Fruit fly (Drosophila melanogaster): ENCODE results near the gene CG15046.

CG15046 gene

DNA sequence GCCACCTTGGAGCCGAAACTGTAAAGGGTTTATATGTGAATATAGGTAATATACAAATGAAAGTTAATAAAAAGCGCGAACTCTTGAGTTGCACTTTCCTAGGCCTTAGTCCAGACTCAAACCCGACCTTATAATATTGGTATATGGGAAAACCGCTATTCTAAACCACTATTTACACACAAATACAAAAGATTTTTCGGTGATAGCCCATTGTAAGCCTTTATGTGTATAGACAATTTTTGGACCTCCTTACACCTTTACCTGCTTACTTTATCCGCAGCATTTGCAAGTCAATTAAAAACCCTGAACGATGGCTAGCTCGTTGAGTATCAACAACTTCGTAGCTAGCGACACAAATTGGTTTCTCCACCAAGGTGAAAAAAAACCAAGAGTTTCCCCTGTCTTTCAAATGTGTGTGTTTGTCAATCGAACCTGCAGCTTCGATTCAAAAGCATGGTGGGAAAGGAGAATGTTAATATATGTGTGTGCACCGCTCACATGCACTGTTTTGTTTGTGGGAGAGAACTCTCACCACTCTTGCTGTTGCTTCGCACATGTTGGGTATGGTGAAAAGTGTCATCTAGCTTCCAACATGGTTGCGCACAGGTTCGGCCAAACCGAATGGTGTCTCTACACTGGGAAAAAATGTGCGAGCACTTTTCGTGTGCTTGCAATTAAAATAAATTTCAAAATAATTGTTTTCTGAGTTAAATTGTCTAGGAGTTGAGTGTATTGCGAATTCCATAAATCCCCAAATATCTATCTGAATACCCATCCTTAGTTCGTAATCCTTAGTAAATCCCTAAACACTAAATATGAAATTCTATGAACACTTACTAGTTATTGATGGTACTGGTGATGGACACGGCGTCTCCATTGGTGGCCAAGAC lies 17.5 kb upstream of the CG15046 start:
- TF ChIP-seq Eip78C (GFP tag) (peak; percentile 95), Ets96B (tag; optimal IDR thresholded peaks at IDR 0.05) (peak; percentile 57), CG8319 (GFP tag; optimal IDR thresholded peaks at IDR 0.05) (peak; percentile 52), Sox14 (GFP tag; optimal IDR thresholded peaks at IDR 0.05) (peak; percentile 64), CG6163 (GFP tag; IDR thresholded peaks at IDR 0.05) (peak; percentile 91), CG15336 (GFP tag; IDR thresholded peaks at IDR 0.05) (peak; percentile 90), CG16779 (tag; optimal IDR thresholded peaks at IDR 0.05) (peak; percentile 45), fkh (GFP tag; optimal IDR thresholded peaks at IDR 0.05) (peak; percentile 31), CG6792 (GFP tag; optimal IDR thresholded peaks at IDR 0.05) (peak; percentile 61), vri (GFP tag; optimal IDR thresholded peaks at IDR 0.05) (peak; percentile 54), salr (GFP tag; optimal IDR thresholded peaks at IDR 0.05) (peak; percentile 3 to 60), Eip93F (GFP tag; optimal IDR thresholded peaks at IDR 0.05) (peak; percentile 11), CG31627 (GFP tag; optimal IDR thresholded peaks at IDR 0.05) (peak; percentile 55), Hr38 (GFP tag; optimal IDR thresholded peaks at IDR 0.05) (no peak), Sox15 (GFP tag; optimal IDR thresholded peaks at IDR 0.05) (peak; percentile 22), CG6808 (GFP tag; optimal IDR thresholded peaks at IDR 0.05) (peak; percentile 49), CG1621 (tag; optimal IDR thresholded peaks at IDR 0.05) (peak; percentile 56), CG6854 (GFP tag; optimal IDR thresholded peaks at IDR 0.05) (no peak), OdsH (GFP tag; optimal IDR thresholded peaks at IDR 0.05) (peak; percentile 71), CG11902 (GFP tag; optimal IDR thresholded peaks at IDR 0.05) (peak; percentile 52), Smox (GFP tag; optimal IDR thresholded peaks at IDR 0.05) (peak; percentile 67), CG7368 (GFP tag; optimal IDR thresholded peaks at IDR 0.05) (peak; percentile 69), CG32006 (GFP tag; optimal IDR thresholded peaks at IDR 0.05) (peak; percentile 70), spab (GFP tag; optimal IDR thresholded peaks at IDR 0.05) (peak; percentile 52), cyc (GFP tag; optimal IDR thresholded peaks at IDR 0.05) (peak; percentile 69), Hr39 (GFP tag; optimal IDR thresholded peaks at IDR 0.05) (peak; percentile 59), lz (GFP tag; optimal IDR thresholded peaks at IDR 0.05) (peak; percentile 71), Eip75B (GFP tag; optimal IDR thresholded peaks at IDR 0.05) (peak; percentile 70), Lpt (GFP tag; optimal IDR thresholded peaks at IDR 0.05) (peak; percentile 27), CG8119 (GFP tag; IDR thresholded peaks at IDR 0.05) (peak; percentile 84), CG11762 (GFP tag; optimal IDR thresholded peaks at IDR 0.05; ENCODE audit: insufficient read depth) (peak; percentile 67), CG3919 (GFP tag; optimal IDR thresholded peaks at IDR 0.05) (peak; percentile 82), Hr4 (GFP tag; optimal IDR thresholded peaks at IDR 0.05) (peak; percentile 67), esn (GFP tag; optimal IDR thresholded peaks at IDR 0.05) (peak; percentile 72), fd85E (GFP tag; optimal IDR thresholded peaks at IDR 0.05) (peak; percentile 24), CG8632 (GFP tag; optimal IDR thresholded peaks at IDR 0.05) (peak; percentile 61), dsx (GFP tag; optimal IDR thresholded peaks at IDR 0.05; ENCODE audit: poor library complexity, severe bottlenecking) (peak; percentile 47), Met (GFP tag; optimal IDR thresholded peaks at IDR 0.05) (peak; percentile 83), CG9139 (GFP tag; optimal IDR thresholded peaks at IDR 0.05) (no peak), CG11294 (GFP tag; IDR thresholded peaks at IDR 0.05) (peak; percentile 56; the same call in 1 of the 2 replicates), dac (GFP tag; optimal IDR thresholded peaks at IDR 0.05) (peak; percentile 66), CG3032 (tag; optimal IDR thresholded peaks at IDR 0.05) (peak; percentile 42), CG6276 (GFP tag; optimal IDR thresholded peaks at IDR 0.05) (peak; percentile 80), CG10669 (GFP tag; optimal IDR thresholded peaks at IDR 0.05) (peak; percentile 73), eg (GFP tag; IDR thresholded peaks at IDR 0.05) (peak; percentile 90), CG10631 (GFP tag; optimal IDR thresholded peaks at IDR 0.05) (peak; percentile 72), fd59A (GFP tag; optimal IDR thresholded peaks at IDR 0.05) (peak; percentile 41), achi (GFP tag; optimal IDR thresholded peaks at IDR 0.05) (peak; percentile 67), Sox102F (GFP tag; optimal IDR thresholded peaks at IDR 0.05) (peak; percentile 69), svp (GFP tag) (no peak)
